Worm (Caenorhabditis elegans): ENCODE data around the gene nlp-80.
A peak's percentile ranks its signal among the peaks of the same experiment; 100 is the strongest.

nlp-80 gene

DNA sequence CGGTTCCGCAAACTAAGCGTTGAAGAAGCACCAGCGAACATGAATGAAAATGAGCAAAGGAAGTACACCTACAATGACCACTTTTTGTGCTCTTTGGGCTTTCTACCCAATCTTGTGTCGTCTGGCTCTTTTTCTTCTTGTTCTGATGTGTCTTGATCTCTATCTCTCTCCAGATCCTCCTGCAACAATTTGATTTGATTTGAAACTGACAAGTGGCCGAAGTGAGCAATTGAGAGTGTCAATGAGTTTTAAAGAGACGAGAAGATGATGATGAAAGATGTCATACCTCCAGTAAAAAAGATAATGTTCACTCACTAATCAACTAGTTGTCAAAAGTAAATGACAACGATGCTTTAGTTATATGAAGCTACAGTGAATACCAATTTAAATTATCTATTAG, 30.7 kb downstream of the nlp-80 start, which contains the start of gene pptr-2:
pptr-2 (minus strand) TSS at position 184 of the 400 bp plus-strand sequence.
- TF ChIP-seq lin-13 (GFP tag; optimal IDR thresholded peaks at IDR 0.05), result no peak
- TF ChIP-seq F13H6.1 (tag; optimal IDR thresholded peaks at IDR 0.05), result peak; percentile 41
- TF ChIP-seq ztf-1 (GFP tag; conservative IDR thresholded peaks at IDR 0.05), result no peak
- peak; percentile 14 for TF ChIP-seq sma-9 (GFP tag; optimal IDR thresholded peaks at IDR 0.05)
- TF ChIP-seq sma-9 (tag; optimal IDR thresholded peaks at IDR 0.05), result no peak
- peak; percentile 59 for TF ChIP-seq nhr-129 (tag; optimal IDR thresholded peaks at IDR 0.05)
- TF ChIP-seq C34F6.9 (tag; optimal IDR thresholded peaks at IDR 0.05), result peak; percentile 16
- peak; percentile 22 for TF ChIP-seq sem-4 (tag; optimal IDR thresholded peaks at IDR 0.05)

DNA sequence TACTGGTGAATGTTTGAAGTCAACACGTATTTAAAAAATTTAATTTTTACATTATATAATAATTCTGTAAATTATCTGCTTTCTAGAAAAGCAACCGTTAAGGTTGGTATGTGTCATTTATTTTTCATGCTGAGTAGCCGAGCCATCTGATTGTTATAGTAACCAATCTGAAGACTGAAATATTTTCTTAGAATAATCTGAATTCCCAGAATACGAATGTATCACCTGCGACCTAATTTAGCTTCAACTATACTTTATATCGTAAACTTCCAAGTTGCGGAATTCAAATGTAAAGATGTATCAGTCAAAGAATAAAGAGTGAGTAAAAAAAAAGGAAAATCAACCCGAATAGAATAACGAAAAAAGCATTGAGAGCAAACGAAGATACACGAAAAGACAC, 32.2 kb downstream of the nlp-80 start:
- no peak for TF ChIP-seq elt-1 (tag; optimal IDR thresholded peaks at IDR 0.05)
- no peak for TF ChIP-seq nhr-23 (tag; optimal IDR thresholded peaks at IDR 0.05)
- no peak for TF ChIP-seq egl-27 (tag; optimal IDR thresholded peaks at IDR 0.05)
- no peak for TF ChIP-seq ztf-1 (GFP tag; conservative IDR thresholded peaks at IDR 0.05)
- no peak for TF ChIP-seq ceh-16 (tag; optimal IDR thresholded peaks at IDR 0.05)
- TF ChIP-seq fos-1 (tag; optimal IDR thresholded peaks at IDR 0.05), result no peak
- TF ChIP-seq mdl-1 (tag; optimal IDR thresholded peaks at IDR 0.05), result no peak
- TF ChIP-seq F13H6.1 (tag; optimal IDR thresholded peaks at IDR 0.05), result no peak

DNA sequence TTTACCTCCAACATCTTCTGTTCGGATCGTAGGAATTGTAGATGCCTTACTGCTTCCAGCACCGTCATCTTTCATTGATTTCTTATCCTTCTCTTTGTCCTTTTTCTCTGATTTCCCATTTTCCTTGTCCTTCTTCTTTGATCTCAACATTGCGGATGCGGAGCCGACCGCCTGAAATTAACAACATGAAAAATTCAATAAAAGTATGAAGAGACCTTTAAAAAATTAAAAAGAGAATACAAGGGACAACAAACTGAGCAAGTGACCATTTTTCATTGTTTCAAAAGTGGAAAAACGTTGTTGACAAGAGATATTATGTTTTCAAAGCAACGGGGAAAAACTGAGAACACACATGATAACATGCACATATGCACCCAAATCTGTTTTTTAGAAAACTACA, 34.7 kb downstream of the nlp-80 start:
- TF ChIP-seq zag-1 (tag; optimal IDR thresholded peaks at IDR 0.05), result no peak
- no peak for TF ChIP-seq elt-3 (tag; optimal IDR thresholded peaks at IDR 0.05)
- no peak for TF ChIP-seq nhr-129 (tag; optimal IDR thresholded peaks at IDR 0.05)
- no peak for TF ChIP-seq Y55F3AM.14 (GFP tag; optimal IDR thresholded peaks at IDR 0.05)
- TF ChIP-seq ztf-4 (tag; optimal IDR thresholded peaks at IDR 0.05), result no peak
- no peak for TF ChIP-seq ceh-16 (tag; optimal IDR thresholded peaks at IDR 0.05)
- TF ChIP-seq crh-2 (tag; optimal IDR thresholded peaks at IDR 0.05), result no peak
- no peak for TF ChIP-seq unc-39 (tag; optimal IDR thresholded peaks at IDR 0.05)
- TF ChIP-seq nhr-25 (tag; optimal IDR thresholded peaks at IDR 0.05), result no peak
- no peak for TF ChIP-seq aly-2 (tag; optimal IDR thresholded peaks at IDR 0.05)
- no peak for TF ChIP-seq unc-55 (GFP tag; optimal IDR thresholded peaks at IDR 0.05)

DNA sequence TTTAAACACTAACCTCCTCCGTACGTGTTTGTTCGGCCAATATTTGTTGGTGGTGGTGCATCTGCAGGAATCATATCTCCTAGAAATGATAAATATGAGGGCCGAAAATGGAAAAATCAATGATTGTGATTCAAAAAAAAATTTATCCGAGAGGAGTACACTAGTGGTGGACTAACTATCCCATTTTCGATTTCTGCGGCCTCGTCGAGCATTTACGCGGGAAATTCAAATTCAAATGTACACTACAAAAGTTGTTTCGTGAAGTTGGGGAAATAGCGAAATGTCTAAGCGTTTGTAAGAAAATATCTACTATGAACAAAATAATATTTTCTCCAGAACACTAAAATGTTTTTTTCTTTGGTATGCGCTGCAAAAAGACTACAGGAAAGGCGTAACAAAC, 36.1 kb downstream of the nlp-80 start:
- TF ChIP-seq fos-1 (tag; optimal IDR thresholded peaks at IDR 0.05) (peak; percentile 24), unc-39 (tag; optimal IDR thresholded peaks at IDR 0.05) (no peak), lsy-2 (tag; optimal IDR thresholded peaks at IDR 0.05) (peak in 1 of 2 experiments; percentile 70), ama-1 (optimal IDR thresholded peaks at IDR 0.05) (no peak), nhr-10 (tag; optimal IDR thresholded peaks at IDR 0.05) (peak; percentile 16), F13H6.1 (tag; optimal IDR thresholded peaks at IDR 0.05) (peak; percentile 57), lin-13 (GFP tag; optimal IDR thresholded peaks at IDR 0.05) (peak; percentile 20), egl-27 (tag; optimal IDR thresholded peaks at IDR 0.05) (no peak), C34F6.9 (tag; optimal IDR thresholded peaks at IDR 0.05) (peak; percentile 43), ceh-16 (tag; optimal IDR thresholded peaks at IDR 0.05) (no peak), Y55F3AM.14 (GFP tag; optimal IDR thresholded peaks at IDR 0.05) (no peak), gmeb-1 (tag; optimal IDR thresholded peaks at IDR 0.05) (peak; percentile 94), nhr-6 (tag; optimal IDR thresholded peaks at IDR 0.05) (peak; percentile 17), sma-3 (GFP tag; optimal IDR thresholded peaks at IDR 0.05) (peak; percentile 75), sma-9 (GFP tag; optimal IDR thresholded peaks at IDR 0.05) (peak; percentile 73), sma-9 (tag; optimal IDR thresholded peaks at IDR 0.05) (no peak), crh-2 (tag; optimal IDR thresholded peaks at IDR 0.05) (peak; percentile 70), dmd-4 (tag; optimal IDR thresholded peaks at IDR 0.05) (no peak), unc-55 (GFP tag; optimal IDR thresholded peaks at IDR 0.05) (peak; percentile 79)

DNA sequence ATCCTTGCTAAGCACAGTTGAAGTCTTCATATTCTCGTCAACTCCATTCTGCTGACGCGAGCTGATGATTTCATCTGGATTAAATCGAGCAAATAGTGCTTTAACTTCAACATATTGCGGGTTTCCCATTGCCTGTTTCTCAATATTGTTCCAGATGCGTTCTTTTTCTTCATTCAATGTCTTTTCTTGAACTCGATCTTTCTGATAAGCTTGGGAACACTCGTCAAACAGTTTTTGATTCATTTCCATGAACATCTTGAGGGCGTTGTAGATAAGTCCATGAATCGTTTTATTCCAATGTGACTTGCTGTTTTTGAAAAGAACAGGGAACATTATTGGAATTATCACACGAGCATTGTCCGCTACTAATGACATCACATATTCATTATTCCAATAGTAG, 37.7 kb downstream of the nlp-80 start:
- TF ChIP-seq blmp-1 (tag; optimal IDR thresholded peaks at IDR 0.05; ENCODE audit: insufficient read depth) (no peak), nhr-12 (tag; optimal IDR thresholded peaks at IDR 0.05) (no peak), ZK546.5 (tag; optimal IDR thresholded peaks at IDR 0.05) (no peak), sma-9 (GFP tag; optimal IDR thresholded peaks at IDR 0.05) (no peak), sma-9 (tag; optimal IDR thresholded peaks at IDR 0.05) (no peak), ceh-82 (tag; optimal IDR thresholded peaks at IDR 0.05) (no peak), unc-55 (GFP tag; optimal IDR thresholded peaks at IDR 0.05) (no peak), nhr-10 (tag; optimal IDR thresholded peaks at IDR 0.05) (no peak), nhr-129 (tag; optimal IDR thresholded peaks at IDR 0.05) (no peak), R02D3.7 (tag; optimal IDR thresholded peaks at IDR 0.05) (no peak)

All from whole organism, L2 larva.